Fruit fly (Drosophila melanogaster): Measurements from ENCODE around the gene CG14563.

Gene CG14563

dm6 chr3L:21808003-21808530, 34.1 kb downstream of the CG14563 start (continued):
- TF ChIP-seq Mad (GFP tag; optimal IDR thresholded peaks at IDR 0.05) (no peak), tll (GFP tag; optimal IDR thresholded peaks at IDR 0.05) (no peak), MBD-R2 (GFP tag; IDR thresholded peaks at IDR 0.05) (0 out of 2 replicates have a peak, but pooled peaks have one; percentile 38), ac (GFP tag; optimal IDR thresholded peaks at IDR 0.05) (peak; percentile 40), Dbx (GFP tag; IDR thresholded peaks at IDR 0.05) (no peak), CG9215 (GFP tag; IDR thresholded peaks at IDR 0.05) (0 out of 2 replicates have a peak, but pooled peaks have one; percentile 17), wor (GFP tag; IDR thresholded peaks at IDR 0.05) (peak; percentile 19; the same call in 1 of the 2 replicates), chinmo (GFP tag; IDR thresholded peaks at IDR 0.05; ENCODE audit: partially characterized antibody) (no peak), CG11456 (GFP tag; IDR thresholded peaks at IDR 0.05) (no peak), ttk (GFP tag; IDR thresholded peaks at IDR 0.05) (peak; percentile 40; the same call in 1 of the 2 replicates), bbx (GFP tag; IDR thresholded peaks at IDR 0.05; ENCODE audit: partially characterized antibody) (no peak), pzg (GFP tag; optimal IDR thresholded peaks at IDR 0.05) (no peak), dysf (GFP tag; IDR thresholded peaks at IDR 0.05) (peak; percentile 69; the same call in 2 of the 3 replicates), CG11696 (GFP tag; IDR thresholded peaks at IDR 0.05) (peak; percentile 54; the same call in 1 of the 2 replicates), CG8359 (GFP tag; optimal IDR thresholded peaks at IDR 0.05; ENCODE audit: borderline replicate concordance) (peak; percentile 33), CG33213 (GFP tag; optimal IDR thresholded peaks at IDR 0.05) (no peak), zen2 (GFP tag; IDR thresholded peaks at IDR 0.05; ENCODE audit: partially characterized antibody) (no peak), Vsx1 (GFP tag; optimal IDR thresholded peaks at IDR 0.05) (peak; percentile 59), CG4730 (GFP tag; IDR thresholded peaks at IDR 0.05) (0 out of 2 replicates have a peak, but pooled peaks have one; percentile 16), jing (GFP tag; optimal IDR thresholded peaks at IDR 0.05) (no peak), dmrt99B (tag; optimal IDR thresholded peaks at IDR 0.05) (no peak), CG2678 (tag; optimal IDR thresholded peaks at IDR 0.05) (no peak), maf-S (GFP tag; optimal IDR thresholded peaks at IDR 0.05) (no peak), dan (GFP tag; IDR thresholded peaks at IDR 0.05) (no peak), ham (GFP tag; IDR thresholded peaks at IDR 0.05) (no peak), ato (GFP tag; IDR thresholded peaks at IDR 0.05; ENCODE audit: partially characterized antibody) (no peak), pnt (GFP tag; optimal IDR thresholded peaks at IDR 0.05) (no peak), NC2α (GFP tag; optimal IDR thresholded peaks at IDR 0.05) (no peak), z (GFP tag; IDR thresholded peaks at IDR 0.05) (no peak), ewg (GFP tag; optimal IDR thresholded peaks at IDR 0.05) (peak; percentile 28), wek (GFP tag; optimal IDR thresholded peaks at IDR 0.05) (no peak), trem (tag; optimal IDR thresholded peaks at IDR 0.05) (peak; percentile 71), CG13296 (GFP tag; optimal IDR thresholded peaks at IDR 0.05) (no peak), CG12219 (GFP tag; optimal IDR thresholded peaks at IDR 0.05) (peak; percentile 5), ERR (GFP tag; optimal IDR thresholded peaks at IDR 0.05) (no peak), Mes4 (GFP tag; optimal IDR thresholded peaks at IDR 0.05) (no peak), CG14050 (GFP tag; IDR thresholded peaks at IDR 0.05) (peak; percentile 61), sim (GFP tag; IDR thresholded peaks at IDR 0.05) (peak; percentile 59; the same call in 1 of the 2 replicates), Rx (GFP tag; IDR thresholded peaks at IDR 0.05) (no peak), Abd-B (GFP tag; optimal IDR thresholded peaks at IDR 0.05) (peak; percentile 22), Optix (GFP tag; IDR thresholded peaks at IDR 0.05) (peak; percentile 7; the same call in 1 of the 3 replicates), Meics (GFP tag; optimal IDR thresholded peaks at IDR 0.05) (peak; percentile 64), Elba2 (GFP tag; optimal IDR thresholded peaks at IDR 0.05) (peak; percentile 51), D (optimal IDR thresholded peaks at IDR 0.05) (no peak), D (GFP tag; optimal IDR thresholded peaks at IDR 0.05) (peak; percentile 68), jigr1 (GFP tag; IDR thresholded peaks at IDR 0.05) (no peak), Bdp1 (GFP tag; optimal IDR thresholded peaks at IDR 0.05) (no peak), pfk (GFP tag; optimal IDR thresholded peaks at IDR 0.05) (no peak), CG11723 (GFP tag; optimal IDR thresholded peaks at IDR 0.05) (peak; percentile 47), unc-4 (GFP tag; IDR thresholded peaks at IDR 0.05; ENCODE audit: partially characterized antibody) (no peak)

All from whole organism, embryonic.